Worm (Caenorhabditis elegans) whole organism, L4 larva: Measurements from ENCODE around the gene mig-39.

Experiments
- F37D6.2 ChIP-seq: sonication (generic microtip); optimal IDR thresholded peaks from 2 replicates; lab custom pipeline; 2016; ENCODE audit warnings: mild to moderate bottlenecking, missing genetic modification characterization, missing compliant biosample characterization
- R02D3.7 ChIP-seq: fragments of 150-350 bp; sonication (generic microtip); optimal IDR thresholded peaks from 3 replicates; lab custom pipeline; 2014; ENCODE audit warnings: missing biosample characterization, missing genetic modification characterization
- Y48G9A.11 ChIP-seq: fragments of 200-800 bp; sonication (Bioruptor generic); IDR thresholded peaks from 2 replicates; pipeline ENCODE4 v1.3.6; 2022; ENCODE audit warnings: missing genetic modification reagents, missing genetic modification characterization, missing compliant biosample characterization
- Y5F2A.4 ChIP-seq: fragments of 200-800 bp; sonication (Bioruptor generic); optimal IDR thresholded peaks from 2 replicates; lab custom pipeline; 2018; ENCODE audit warnings: mild to moderate bottlenecking, missing genetic modification characterization, missing compliant biosample characterization
- Y75B8A.6 ChIP-seq: fragments of 200-800 bp; sonication (Bioruptor generic); IDR thresholded peaks from 2 replicates; pipeline ENCODE4 v1.3.6; 2022; ENCODE audit warnings: missing genetic modification reagents, missing genetic modification characterization, missing compliant biosample characterization
- aha-1 ChIP-seq: fragments of 150-350 bp; peaks from one replicate; lab custom pipeline; 2014; ENCODE audit warnings: missing biosample characterization, missing genetic modification characterization
- aly-2 ChIP-seq: sonication (generic microtip); optimal IDR thresholded peaks from 2 replicates; lab custom pipeline; 2018; ENCODE audit warnings: missing biosample characterization, missing genetic modification characterization
- ceh-32 ChIP-seq: sonication (generic microtip); optimal IDR thresholded peaks from 2 replicates; lab custom pipeline; 2016; ENCODE audit warnings: mild to moderate bottlenecking, missing genetic modification characterization, missing compliant biosample characterization; ENCODE audit not compliant: poor library complexity
- ceh-44 ChIP-seq: fragments of 200-800 bp; sonication (Bioruptor generic); IDR thresholded peaks from 2 replicates; pipeline ENCODE4 v1.3.6; 2022; ENCODE audit warnings: missing genetic modification reagents, missing genetic modification characterization, missing compliant biosample characterization
- ces-1 ChIP-seq: fragments of 150-350 bp; sonication (generic microtip); optimal IDR thresholded peaks from 4 replicates; lab custom pipeline; 2014; ENCODE audit warnings: missing biosample characterization, missing genetic modification reagents, missing genetic modification characterization
- daf-16 ChIP-seq, 3 experiments: sonication (generic microtip); optimal IDR thresholded peaks; 2 replicates each; lab custom pipeline; 2016 to 2017; ENCODE audit warnings: missing genetic modification characterization in 3 of 3, missing genetic modification reagents in 3 of 3, mild to moderate bottlenecking in 2 of 3, missing compliant biosample characterization in 2 of 3, missing biosample characterization in 1 of 3, moderate library complexity in 1 of 3
- daf-8 ChIP-seq: fragments of 200-800 bp; sonication (Bioruptor generic); IDR thresholded peaks from 2 replicates; pipeline ENCODE4 v1.3.6; 2022; ENCODE audit warnings: missing genetic modification characterization, missing compliant biosample characterization
- dmd-9 ChIP-seq: fragments of 200-800 bp; sonication (Bioruptor generic); IDR thresholded peaks from 2 replicates; pipeline ENCODE4 v1.3.6; 2022; ENCODE audit warnings: missing genetic modification reagents, missing genetic modification characterization, missing compliant biosample characterization
- dve-1 ChIP-seq: sonication (generic microtip); optimal IDR thresholded peaks from 2 replicates; lab custom pipeline; 2017; ENCODE audit warnings: antibody characterized with exemption, mild to moderate bottlenecking, missing genetic modification characterization, missing compliant biosample characterization; ENCODE audit not compliant: insufficient read depth
- gei-8 ChIP-seq: fragments of 200-800 bp; sonication (Bioruptor generic); optimal IDR thresholded peaks from 2 replicates; lab custom pipeline; 2018; ENCODE audit warnings: mild to moderate bottlenecking, missing genetic modification characterization, missing compliant biosample characterization
- hif-1 ChIP-seq, 2 experiments: sonication (generic microtip); optimal IDR thresholded peaks; 2 replicates each; lab custom pipeline; 2016 to 2017; ENCODE audit warnings: missing compliant biosample characterization in 2 of 2, missing genetic modification characterization in 2 of 2, missing genetic modification reagents in 2 of 2, missing genotype in 2 of 2, mild to moderate bottlenecking in 1 of 2
- hlh-11 ChIP-seq: fragments of 200-800 bp; sonication (Bioruptor generic); optimal IDR thresholded peaks from 2 replicates; lab custom pipeline; 2018; ENCODE audit warnings: mild to moderate bottlenecking, missing genetic modification characterization, missing compliant biosample characterization
- lin-1 ChIP-seq: fragments of 200-800 bp; sonication (Bioruptor generic); IDR thresholded peaks from 2 replicates; pipeline ENCODE4 v1.3.6; 2022; ENCODE audit warnings: missing genetic modification reagents, missing genetic modification characterization, missing compliant biosample characterization
- lin-13 ChIP-seq: fragments of 150-350 bp; optimal IDR thresholded peaks from 2 replicates; lab custom pipeline; 2014; ENCODE audit warnings: missing biosample characterization, missing genetic modification reagents, missing genetic modification characterization
- lin-15B ChIP-seq: fragments of 150-350 bp; sonication (generic microtip); optimal IDR thresholded peaks from 3 replicates; lab custom pipeline; 2014; ENCODE audit warnings: missing biosample characterization, missing genetic modification characterization
- lin-38 ChIP-seq: fragments of 200-800 bp; sonication (Bioruptor generic); IDR thresholded peaks from 2 replicates; pipeline ENCODE4 v1.3.6; 2022; ENCODE audit warnings: missing genetic modification reagents, missing genetic modification characterization, missing compliant biosample characterization
- lsy-2 ChIP-seq, 2 experiments: fragments of 150-350 bp in 1 of 2; sonication (generic microtip) in 1 of 2; optimal IDR thresholded peaks; 2 replicates each; lab custom pipeline; 2014 to 2017; ENCODE audit warnings: missing biosample characterization in 2 of 2, missing genetic modification characterization in 2 of 2
- mdt-29 ChIP-seq: fragments of 200-800 bp; sonication (Bioruptor generic); IDR thresholded peaks from 2 replicates; pipeline ENCODE4 v1.3.6; 2022; ENCODE audit warnings: missing genetic modification reagents, missing genetic modification characterization, missing compliant biosample characterization
- mep-1 ChIP-seq: fragments of 150-350 bp; sonication (generic microtip); optimal IDR thresholded peaks from 3 replicates; lab custom pipeline; 2014; ENCODE audit warnings: missing biosample characterization, missing genetic modification characterization
- mes-2 ChIP-seq: sonication (generic microtip); optimal IDR thresholded peaks from 2 replicates; lab custom pipeline; 2016; ENCODE audit warnings: missing genotype, mild to moderate bottlenecking, missing genetic modification characterization, missing compliant biosample characterization; ENCODE audit not compliant: poor library complexity, severe bottlenecking
- mxl-2 ChIP-seq: fragments of 200-800 bp; sonication (Bioruptor generic); conservative IDR thresholded peaks from 2 replicates; pipeline ENCODE4 v1.3.6; 2022; ENCODE audit warnings: missing genetic modification reagents, missing genetic modification characterization, missing compliant biosample characterization
- nhr-10 ChIP-seq: fragments of 150-350 bp; optimal IDR thresholded peaks from 2 replicates; lab custom pipeline; 2014; ENCODE audit warnings: missing biosample characterization, missing genetic modification characterization
- nhr-237 ChIP-seq: sonication (generic microtip); optimal IDR thresholded peaks from 2 replicates; lab custom pipeline; 2017; ENCODE audit warnings: missing biosample characterization, missing genetic modification characterization
- nhr-25 ChIP-seq: sonication (generic microtip); optimal IDR thresholded peaks from 2 replicates; lab custom pipeline; 2017; ENCODE audit warnings: missing genetic modification characterization, mild to moderate bottlenecking, missing compliant biosample characterization, antibody characterized with exemption, moderate library complexity, borderline replicate concordance; ENCODE audit not compliant: insufficient read depth
- nhr-28 ChIP-seq: fragments of 150-350 bp; optimal IDR thresholded peaks from 2 replicates; lab custom pipeline; 2014; ENCODE audit warnings: missing biosample characterization, missing genetic modification characterization
- nhr-42 ChIP-seq: fragments of 200-800 bp; sonication (Bioruptor generic); IDR thresholded peaks from 2 replicates; pipeline ENCODE4 v1.3.6; 2022; ENCODE audit warnings: missing genetic modification characterization, missing compliant biosample characterization
- nhr-6 ChIP-seq: fragments of 150-350 bp; optimal IDR thresholded peaks from 2 replicates; lab custom pipeline; 2014; ENCODE audit warnings: missing biosample characterization, missing genetic modification characterization
- pha-4 ChIP-seq, 2 experiments: fragments of 150-350 bp in 1 of 2; fragments of 200-800 bp in 1 of 2; sonication (Bioruptor generic) in 1 of 2; IDR thresholded peaks in 1 of 2; optimal IDR thresholded peaks in 1 of 2; 2 replicates each; pipeline versions ENCODE4 v1.3.6 to Lab custom; 2014 to 2022; ENCODE audit warnings: missing genetic modification characterization in 2 of 2, missing genetic modification reagents in 2 of 2, missing biosample characterization in 1 of 2, missing compliant biosample characterization in 1 of 2
- rbr-2 ChIP-seq: sonication (generic microtip); optimal IDR thresholded peaks from 2 replicates; lab custom pipeline; 2016; ENCODE audit warnings: missing genotype, missing genetic modification characterization, missing compliant biosample characterization
- set-16 ChIP-seq: fragments of 200-800 bp; sonication (Bioruptor generic); IDR thresholded peaks from 2 replicates; pipeline ENCODE4 v1.3.6; 2022; ENCODE audit warnings: missing genetic modification reagents, missing genetic modification characterization, missing compliant biosample characterization
- snpc-4 ChIP-seq: fragments of 150-350 bp; optimal IDR thresholded peaks from 2 replicates; lab custom pipeline; 2014; ENCODE audit warnings: missing biosample characterization, missing genetic modification characterization
- tag-97 ChIP-seq: fragments of 200-800 bp; sonication (Bioruptor generic); IDR thresholded peaks from 2 replicates; pipeline ENCODE4 v1.3.6; 2022; ENCODE audit warnings: missing genetic modification characterization, missing compliant biosample characterization
- unc-130 ChIP-seq: sonication (generic microtip); optimal IDR thresholded peaks from 2 replicates; lab custom pipeline; 2016; ENCODE audit warnings: missing genetic modification reagents, missing genetic modification characterization, missing compliant biosample characterization
- unc-62 ChIP-seq, 3 experiments: fragments of 150-350 bp in 1 of 3; sonication (generic microtip); optimal IDR thresholded peaks in 2 of 3; peaks in 1 of 3; 1 replicate in 1 of 3; 2 replicates in 2 of 3; lab custom pipeline; 2014 to 2017; ENCODE audit warnings: missing biosample characterization in 3 of 3, missing genetic modification characterization in 3 of 3, missing genetic modification reagents in 3 of 3, missing genotype in 1 of 3
- vab-7 ChIP-seq: fragments of 200-800 bp; sonication (Bioruptor generic); IDR thresholded peaks from 2 replicates; pipeline ENCODE4 v1.3.6; 2022; ENCODE audit warnings: missing genetic modification reagents, missing genetic modification characterization, missing compliant biosample characterization
- zag-1 ChIP-seq: fragments of 150-350 bp; optimal IDR thresholded peaks from 2 replicates; lab custom pipeline; 2014; ENCODE audit warnings: missing biosample characterization, missing genetic modification characterization
- zip-2 ChIP-seq: fragments of 150-350 bp; optimal IDR thresholded peaks from 2 replicates; lab custom pipeline; 2014; ENCODE audit warnings: missing biosample characterization, missing genetic modification characterization

mig-39 gene

ce11 chrIII:8425076-8425475 lies 41.8 kb upstream of the mig-39 start (continued):
- TF ChIP-seq F37D6.2 (tag; lab: Kevin White, UChicago) = peak; percentile 30
- TF ChIP-seq snpc-4 = no peak
- TF ChIP-seq R02D3.7 = no peak
- TF ChIP-seq lin-15B (tag; lab: Kevin White, UChicago) = no peak
- peak; percentile 90 for TF ChIP-seq dve-1
- TF ChIP-seq gei-8 (GFP tag; lab: Kevin White, UChicago) = no peak
- TF ChIP-seq lin-1 = 0 out of 2 replicates have a peak, but pooled peaks have one; percentile 31
- 0 out of 2 replicates have a peak, but pooled peaks have one; percentile 12 for TF ChIP-seq nhr-42
- TF ChIP-seq daf-8 (GFP tag; lab: Robert Waterston, UW) = no peak
- TF ChIP-seq rbr-2 (tag; lab: Kevin White, UChicago) = peak; percentile 77
- TF ChIP-seq hif-1 (tag; optimal IDR thresholded peaks at IDR 0.05; lab: Kevin White, UChicago) = peak in 1 of 2 experiments; percentile 64
- no peak for TF ChIP-seq nhr-237 (tag; lab: Kevin White, UChicago)
- TF ChIP-seq unc-62 (GFP tag; optimal IDR thresholded peaks at IDR 0.05 in 1 of 2; lab: Kevin White, UChicago) = peak in 1 of 2 experiments; percentile 97
- no peak for TF ChIP-seq unc-62 (tag; optimal IDR thresholded peaks at IDR 0.05; lab: Kevin White, UChicago)
- no peak for TF ChIP-seq Y48G9A.11 (GFP tag; lab: Robert Waterston, UW)
- TF ChIP-seq vab-7 (GFP tag; lab: Robert Waterston, UW) = 0 out of 2 replicates have a peak, but pooled peaks have one; percentile 22
- TF ChIP-seq, all 104 proteins: peak for 40

ce11 chrIII:8426271-8426670 lies 40.6 kb upstream of the mig-39 start, which contains the start of gene cec-1:
TSS of gene cec-1 (plus strand) at chrIII:8426333.
- TF ChIP-seq mes-2 (tag; lab: Kevin White, UChicago) = peak; percentile 12
- no peak for TF ChIP-seq lin-15B (tag; lab: Kevin White, UChicago)
- peak; percentile 8 for TF ChIP-seq hlh-11 (tag; lab: Kevin White, UChicago)
- no peak for TF ChIP-seq F37D6.2 (tag; lab: Kevin White, UChicago)
- TF ChIP-seq lin-13 (GFP tag; lab: Kevin White, UChicago) = no peak
- TF ChIP-seq nhr-10 = no peak
- peak; percentile 10 for TF ChIP-seq mep-1
- no peak for TF ChIP-seq zip-2 (tag; lab: Kevin White, UChicago)
- TF ChIP-seq aly-2 (tag; lab: Kevin White, UChicago) = no peak
- TF ChIP-seq dve-1 = peak; percentile 44
- TF ChIP-seq snpc-4 = no peak
- no peak for TF ChIP-seq aha-1 (tag; lab: Kevin White, UChicago)
- TF ChIP-seq nhr-25 (tag; lab: Kevin White, UChicago) = no peak
- no peak for TF ChIP-seq mxl-2 (GFP tag; lab: Robert Waterston, UW)
- no peak for TF ChIP-seq mdt-29 (GFP tag; lab: Robert Waterston, UW)
- peak in 1 of 2 experiments; percentile 52 for TF ChIP-seq lsy-2 (tag; optimal IDR thresholded peaks at IDR 0.05; lab: Kevin White, UChicago)
- peak; percentile 57 for TF ChIP-seq ces-1 (GFP tag; lab: Kevin White, UChicago)
- peak; percentile 30 for TF ChIP-seq nhr-28 (tag; lab: Kevin White, UChicago)
- no peak for TF ChIP-seq set-16
- no peak for TF ChIP-seq zag-1 (tag; lab: Kevin White, UChicago)
- TF ChIP-seq ceh-32 (tag; lab: Kevin White, UChicago) = no peak

- TF ChIP-seq lin-38 (GFP tag; lab: Robert Waterston, UW) = peak; percentile 67
- no peak for TF ChIP-seq daf-16 (GFP tag; optimal IDR thresholded peaks at IDR 0.05; lab: Kevin White, UChicago)
- peak; percentile 24 for TF ChIP-seq daf-16 (tag; optimal IDR thresholded peaks at IDR 0.05; lab: Kevin White, UChicago)
- peak; percentile 59; the same call in 1 of the 2 replicates for TF ChIP-seq Y48G9A.11 (GFP tag; lab: Robert Waterston, UW)
- TF ChIP-seq Y75B8A.6 (GFP tag; lab: Robert Waterston, UW) = no peak
- no peak for TF ChIP-seq nhr-6 (tag; lab: Kevin White, UChicago)
- TF ChIP-seq dmd-9 = no peak
- TF ChIP-seq pha-4 (GFP tag; IDR thresholded peaks at IDR 0.05; lab: Robert Waterston, UW) = no peak
- no peak for TF ChIP-seq pha-4 (tag; optimal IDR thresholded peaks at IDR 0.05; lab: Kevin White, UChicago)
- TF ChIP-seq tag-97 = no peak
- no peak for TF ChIP-seq unc-130 (GFP tag; lab: Kevin White, UChicago)
- no peak for TF ChIP-seq ceh-44 (GFP tag; lab: Robert Waterston, UW)
- peak; percentile 19 for TF ChIP-seq mes-2 (tag; lab: Kevin White, UChicago)
- TF ChIP-seq Y5F2A.4 (GFP tag; lab: Kevin White, UChicago) = no peak
- no peak for TF ChIP-seq snpc-4
- TF ChIP-seq lsy-2 (tag; optimal IDR thresholded peaks at IDR 0.05; lab: Kevin White, UChicago) = peak in 1 of 2 experiments; percentile 35
Measured at ce11 chrIII:8429035-8429434, 37.8 kb upstream of the mig-39 start, which contains the start of gene ZK1236.1. TSS of gene ZK1236.1 (plus strand) at chrIII:8429297.
